Fruit fly (Drosophila melanogaster) whole organism, embryonic: ENCODE results near the gene AP-2alpha.
A peak's percentile ranks its signal among the peaks of the same experiment; 100 is the strongest.

Source experiments
- Atf6 ChIP-seq: fragments of 200-800 bp; sonication (Bioruptor generic); IDR thresholded peaks from 2 replicates; pipeline ENCODE4 v1.3.6; 2022; ENCODE audit warnings: missing biosample characterization, missing genetic modification characterization
- B-H1 ChIP-seq: fragments of 200-800 bp; sonication (Bioruptor generic); IDR thresholded peaks from 3 replicates; pipeline ENCODE4 v1.3.6; 2022; ENCODE audit warnings: missing biosample characterization, missing genetic modification characterization
- CG10209 ChIP-seq: fragments of 200-800 bp; sonication (Bioruptor generic); optimal IDR thresholded peaks from 3 replicates; lab custom pipeline; 2017; ENCODE audit warnings: missing biosample characterization, mild to moderate bottlenecking, missing genetic modification characterization, missing genetic modification reagents
- CG10274 ChIP-seq: fragments of 200-800 bp; sonication (Bioruptor generic); optimal IDR thresholded peaks from 3 replicates; lab custom pipeline; 2017; ENCODE audit warnings: missing biosample characterization, mild to moderate bottlenecking, missing genetic modification characterization
- CG11504 ChIP-seq: fragments of 200-800 bp; sonication (Bioruptor generic); optimal IDR thresholded peaks from 3 replicates; lab custom pipeline; 2019; ENCODE audit warnings: missing biosample characterization, mild to moderate bottlenecking, missing genetic modification characterization, moderate library complexity
- CG11695 ChIP-seq: fragments of 200-800 bp; sonication (Bioruptor generic); IDR thresholded peaks from 3 replicates; pipeline ENCODE4 v1.3.6; 2022; ENCODE audit warnings: missing biosample characterization, missing genetic modification characterization
- CG12155 ChIP-seq: fragments of 200-800 bp; sonication (Bioruptor generic); optimal IDR thresholded peaks from 3 replicates; lab custom pipeline; 2016; ENCODE audit warnings: missing biosample characterization, missing genetic modification characterization
- CG12299 ChIP-seq: fragments of 200-800 bp; sonication (Bioruptor generic); optimal IDR thresholded peaks from 2 replicates; lab custom pipeline; 2018; ENCODE audit warnings: missing biosample characterization, mild to moderate bottlenecking, missing genetic modification characterization
- CG13624 ChIP-seq: fragments of 200-800 bp; sonication (Bioruptor generic); optimal IDR thresholded peaks from 2 replicates; lab custom pipeline; 2016; ENCODE audit warnings: missing biosample characterization, missing genetic modification characterization
- CG15514 ChIP-seq: fragments of 200-800 bp; sonication (Bioruptor generic); optimal IDR thresholded peaks from 3 replicates; lab custom pipeline; 2017; ENCODE audit warnings: missing biosample characterization, missing genetic modification characterization, mild to moderate bottlenecking, moderate library complexity, missing genetic modification reagents
- CG15601 ChIP-seq: fragments of 200-800 bp; sonication (Bioruptor generic); optimal IDR thresholded peaks from 3 replicates; lab custom pipeline; 2019; ENCODE audit warnings: missing biosample characterization, mild to moderate bottlenecking, missing genetic modification characterization, moderate library complexity
- CG1603 ChIP-seq: fragments of 200-800 bp; sonication (Bioruptor generic); optimal IDR thresholded peaks from 2 replicates; lab custom pipeline; 2019; ENCODE audit warnings: missing biosample characterization, mild to moderate bottlenecking, missing genetic modification characterization, moderate library complexity
- CG17385 ChIP-seq: fragments of 200-800 bp; sonication (Bioruptor generic); optimal IDR thresholded peaks from 3 replicates; lab custom pipeline; 2018; ENCODE audit warnings: missing biosample characterization, mild to moderate bottlenecking, missing genetic modification characterization
- CG18599 ChIP-seq: fragments of 200-800 bp; sonication (Bioruptor generic); optimal IDR thresholded peaks from 3 replicates; lab custom pipeline; 2017; ENCODE audit warnings: missing biosample characterization, missing genetic modification characterization, mild to moderate bottlenecking, moderate library complexity, missing genetic modification reagents
- CG18619 ChIP-seq: fragments of 200-800 bp; sonication (Bioruptor generic); optimal IDR thresholded peaks from 3 replicates; lab custom pipeline; 2017; ENCODE audit warnings: missing biosample characterization, mild to moderate bottlenecking, missing genetic modification characterization
- CG2678 ChIP-seq: fragments of 200-800 bp; sonication (Bioruptor generic); optimal IDR thresholded peaks from 3 replicates; lab custom pipeline; 2019; ENCODE audit warnings: missing biosample characterization, mild to moderate bottlenecking, missing genetic modification characterization, moderate library complexity
- CG31365 ChIP-seq: fragments of 200-800 bp; sonication (Bioruptor generic); optimal IDR thresholded peaks from 2 replicates; lab custom pipeline; 2018; ENCODE audit warnings: missing biosample characterization, mild to moderate bottlenecking, missing genetic modification characterization
- CG6689 ChIP-seq: fragments of 200-800 bp; sonication (Bioruptor generic); IDR thresholded peaks from 2 replicates; pipeline ENCODE4 v1.3.6; 2022; ENCODE audit warnings: missing biosample characterization, missing genetic modification characterization
- CG8765 ChIP-seq: fragments of 200-800 bp; sonication (Bioruptor generic); IDR thresholded peaks from 2 replicates; pipeline ENCODE4 v1.3.6; 2022; ENCODE audit warnings: missing biosample characterization, missing genetic modification characterization
- CG9817 ChIP-seq: fragments of 200-800 bp; sonication (Bioruptor generic); optimal IDR thresholded peaks from 2 replicates; lab custom pipeline; 2018; ENCODE audit warnings: missing biosample characterization, mild to moderate bottlenecking, missing genetic modification characterization, moderate library complexity
- D19B ChIP-seq: fragments of 200-800 bp; sonication (Bioruptor generic); optimal IDR thresholded peaks from 2 replicates; lab custom pipeline; 2017; ENCODE audit warnings: missing biosample characterization, mild to moderate bottlenecking, missing genetic modification characterization
- Drgx ChIP-seq: fragments of 200-800 bp; sonication (Bioruptor generic); IDR thresholded peaks from 2 replicates; pipeline ENCODE4 v1.3.6; 2022; ENCODE audit warnings: missing biosample characterization, missing genetic modification characterization
- Elba2 ChIP-seq: fragments of 200-800 bp; sonication (Bioruptor generic); optimal IDR thresholded peaks from 3 replicates; lab custom pipeline; 2016; ENCODE audit warnings: missing biosample characterization, missing genetic modification characterization
- Fer1 ChIP-seq: fragments of 200-800 bp; sonication (Bioruptor generic); optimal IDR thresholded peaks from 2 replicates; lab custom pipeline; 2017; ENCODE audit warnings: missing biosample characterization, mild to moderate bottlenecking, missing genetic modification characterization
- Fer3 ChIP-seq: fragments of 200-800 bp; sonication (Bioruptor generic); optimal IDR thresholded peaks from 2 replicates; lab custom pipeline; 2018; ENCODE audit warnings: missing biosample characterization, mild to moderate bottlenecking, missing genetic modification characterization, moderate library complexity
- HHEX ChIP-seq: fragments of 200-800 bp; sonication (Bioruptor generic); optimal IDR thresholded peaks from 3 replicates; lab custom pipeline; 2017; ENCODE audit warnings: missing biosample characterization, mild to moderate bottlenecking, missing genetic modification characterization, missing genetic modification reagents
- Myb ChIP-seq: fragments of 200-800 bp; sonication (Bioruptor generic); optimal IDR thresholded peaks from 2 replicates; lab custom pipeline; 2016; ENCODE audit warnings: missing biosample characterization, missing genetic modification characterization
- NC2α ChIP-seq: fragments of 200-800 bp; sonication (Bioruptor generic); optimal IDR thresholded peaks from 2 replicates; lab custom pipeline; 2016; ENCODE audit warnings: missing biosample characterization, missing genetic modification characterization
- Neu2 ChIP-seq: fragments of 200-800 bp; sonication (Bioruptor generic); optimal IDR thresholded peaks from 3 replicates; lab custom pipeline; 2016; ENCODE audit warnings: missing biosample characterization, missing genetic modification characterization, borderline replicate concordance
- Stat92E ChIP-seq, 3 experiments: fragments of >200 bp in 2 of 3; fragments of 200-800 bp in 1 of 3; sonication (Bioruptor generic) in 1 of 3; optimal IDR thresholded peaks; 2 replicates each; lab custom pipeline; 2017 to 2019; ENCODE audit warnings: missing biosample characterization in 3 of 3, missing genetic modification characterization in 3 of 3, mild to moderate bottlenecking in 1 of 3, moderate library complexity in 1 of 3
- danr ChIP-seq: fragments of 200-800 bp; sonication (Bioruptor generic); IDR thresholded peaks from 2 replicates; pipeline ENCODE4 v1.3.6; 2022; ENCODE audit warnings: missing biosample characterization, missing genetic modification characterization
- esg ChIP-seq: fragments of 200-800 bp; sonication (Bioruptor generic); conservative IDR thresholded peaks from 2 replicates; pipeline ENCODE4 v1.3.6; 2022; ENCODE audit warnings: missing biosample characterization, missing genetic modification characterization
- eve ChIP-seq, 2 experiments: fragments of >200 bp; optimal IDR thresholded peaks; 2 replicates each; lab custom pipeline; 2017; ENCODE audit warnings: missing biosample characterization in 2 of 2, missing genetic modification characterization in 2 of 2
- gem ChIP-seq: fragments of 200-800 bp; sonication (Bioruptor generic); optimal IDR thresholded peaks from 2 replicates; lab custom pipeline; 2019; ENCODE audit warnings: missing biosample characterization, mild to moderate bottlenecking, missing genetic modification characterization, moderate library complexity
- lab ChIP-seq: fragments of 200-800 bp; sonication (Bioruptor generic); optimal IDR thresholded peaks from 3 replicates; lab custom pipeline; 2017; ENCODE audit warnings: missing biosample characterization, missing genetic modification characterization, mild to moderate bottlenecking, moderate library complexity, missing genetic modification reagents
- mirr ChIP-seq: fragments of 200-800 bp; sonication (Bioruptor generic); optimal IDR thresholded peaks from 3 replicates; lab custom pipeline; 2018; ENCODE audit warnings: missing biosample characterization, mild to moderate bottlenecking, missing genetic modification characterization
- nau ChIP-seq: fragments of 200-800 bp; sonication (Bioruptor generic); optimal IDR thresholded peaks from 3 replicates; lab custom pipeline; 2017; ENCODE audit warnings: missing biosample characterization, mild to moderate bottlenecking, missing genetic modification characterization, missing genetic modification reagents
- odd ChIP-seq: fragments of 200-800 bp; sonication (Bioruptor generic); optimal IDR thresholded peaks from 2 replicates; lab custom pipeline; 2017; ENCODE audit warnings: missing biosample characterization, mild to moderate bottlenecking, missing genetic modification characterization
- p53 ChIP-seq: fragments of 200-800 bp; sonication (Bioruptor generic); optimal IDR thresholded peaks from 2 replicates; lab custom pipeline; 2016; ENCODE audit warnings: missing biosample characterization, missing genetic modification characterization
- pfk ChIP-seq: fragments of 200-800 bp; sonication (Bioruptor generic); optimal IDR thresholded peaks from 2 replicates; lab custom pipeline; 2018; ENCODE audit warnings: missing biosample characterization, mild to moderate bottlenecking, missing genetic modification characterization, moderate library complexity
- pum ChIP-seq: fragments of 200-800 bp; sonication (Bioruptor generic); optimal IDR thresholded peaks from 2 replicates; lab custom pipeline; 2016; ENCODE audit warnings: missing biosample characterization, missing genetic modification characterization
- shn ChIP-seq: fragments of 200-800 bp; sonication (Bioruptor generic); optimal IDR thresholded peaks from 3 replicates; lab custom pipeline; 2016; ENCODE audit warnings: missing biosample characterization, missing genetic modification characterization
- slp2 ChIP-seq: fragments of 200-800 bp; sonication (Bioruptor generic); optimal IDR thresholded peaks from 2 replicates; lab custom pipeline; 2016; ENCODE audit warnings: missing biosample characterization, missing genetic modification characterization
- so ChIP-seq: fragments of 200-800 bp; sonication (Bioruptor generic); IDR thresholded peaks from 3 replicates; pipeline ENCODE4 v1.3.6; 2022; ENCODE audit warnings: missing biosample characterization, missing genetic modification characterization
- tx ChIP-seq: fragments of 200-800 bp; sonication (Bioruptor generic); optimal IDR thresholded peaks from 2 replicates; lab custom pipeline; 2016; ENCODE audit warnings: missing biosample characterization, missing genetic modification characterization
- unpg ChIP-seq: fragments of 200-800 bp; sonication (Bioruptor generic); optimal IDR thresholded peaks from 3 replicates; lab custom pipeline; 2018; ENCODE audit warnings: missing biosample characterization, mild to moderate bottlenecking, missing genetic modification characterization, moderate library complexity
- wdn ChIP-seq: fragments of 200-800 bp; sonication (Bioruptor generic); IDR thresholded peaks from 2 replicates; pipeline ENCODE4 v1.3.6; 2022; ENCODE audit warnings: missing biosample characterization, missing genetic modification characterization
- yki ChIP-seq: fragments of >200 bp; optimal IDR thresholded peaks from 3 replicates; lab custom pipeline; 2018

Gene AP-2alpha

dm6 chr2L:425491-425890 lies 10.9 kb upstream of the AP-2alpha start (continued):
- TF ChIP-seq CG15601 (tag; lab: Kevin White, UChicago) (peak; percentile 12), CG8765 (GFP tag; lab: Robert Waterston, UW) (no peak), mirr (GFP tag; lab: Kevin White, UChicago) (peak; percentile 10), tx (GFP tag; lab: Kevin White, UChicago) (no peak), CG13624 (no peak), CG31365 (tag; lab: Kevin White, UChicago) (peak; percentile 6), Fer3 (tag; lab: Kevin White, UChicago) (no peak), CG12299 (tag; lab: Kevin White, UChicago) (no peak), CG10209 (GFP tag; lab: Kevin White, UChicago) (peak; percentile 1), CG2678 (peak; percentile 43), Elba2 (GFP tag; lab: Kevin White, UChicago) (no peak), CG1603 (tag; lab: Kevin White, UChicago) (peak; percentile 43), Stat92E (GFP tag; optimal IDR thresholded peaks at IDR 0.05; lab: Kevin White, UChicago) (no peak), so (no peak), odd (GFP tag; lab: Kevin White, UChicago) (peak; percentile 8), shn (GFP tag; lab: Kevin White, UChicago) (no peak), gem (peak; percentile 13), nau (GFP tag; lab: Kevin White, UChicago) (peak; percentile 19), CG18619 (GFP tag; lab: Kevin White, UChicago) (no peak), eve (GFP tag; optimal IDR thresholded peaks at IDR 0.05; lab: Kevin White, UChicago) (no peak), CG18599 (peak; percentile 30), HHEX (GFP tag; lab: Kevin White, UChicago) (no peak), p53 (GFP tag; lab: Kevin White, UChicago) (no peak), pum (GFP tag; lab: Kevin White, UChicago) (no peak), pfk (GFP tag; lab: Kevin White, UChicago) (no peak), wdn (GFP tag; lab: Robert Waterston, UW) (no peak), CG10274 (GFP tag; lab: Kevin White, UChicago) (peak; percentile 9), Neu2 (GFP tag; lab: Kevin White, UChicago) (no peak), CG17385 (GFP tag; lab: Kevin White, UChicago) (no peak), CG6689 (GFP tag; lab: Robert Waterston, UW) (no peak), esg (GFP tag; lab: Robert Waterston, UW) (no peak), CG12155 (no peak), CG11504 (tag; lab: Kevin White, UChicago) (peak; percentile 12), unpg (GFP tag; lab: Kevin White, UChicago) (peak; percentile 3), slp2 (GFP tag; lab: Kevin White, UChicago) (no peak), Atf6 (GFP tag; lab: Robert Waterston, UW) (0 out of 2 replicates have a peak, but pooled peaks have one; percentile 18), CG11695 (GFP tag; lab: Robert Waterston, UW) (no peak), B-H1 (GFP tag; lab: Robert Waterston, UW) (no peak), Myb (GFP tag; lab: Kevin White, UChicago) (peak; percentile 0), Drgx (GFP tag; lab: Robert Waterston, UW) (no peak), CG15514 (peak; percentile 39), lab (GFP tag; lab: Kevin White, UChicago) (peak; percentile 31), danr (GFP tag; lab: Robert Waterston, UW) (no peak), Fer1 (peak; percentile 21), D19B (no peak), NC2α (GFP tag; lab: Kevin White, UChicago) (no peak), yki (lab: Kevin White, UChicago) (no peak), CG9817 (tag; lab: Kevin White, UChicago) (no peak)
